Worm (Caenorhabditis elegans): ENCODE results near the gene fat-5.

Gene fat-5

DNA sequence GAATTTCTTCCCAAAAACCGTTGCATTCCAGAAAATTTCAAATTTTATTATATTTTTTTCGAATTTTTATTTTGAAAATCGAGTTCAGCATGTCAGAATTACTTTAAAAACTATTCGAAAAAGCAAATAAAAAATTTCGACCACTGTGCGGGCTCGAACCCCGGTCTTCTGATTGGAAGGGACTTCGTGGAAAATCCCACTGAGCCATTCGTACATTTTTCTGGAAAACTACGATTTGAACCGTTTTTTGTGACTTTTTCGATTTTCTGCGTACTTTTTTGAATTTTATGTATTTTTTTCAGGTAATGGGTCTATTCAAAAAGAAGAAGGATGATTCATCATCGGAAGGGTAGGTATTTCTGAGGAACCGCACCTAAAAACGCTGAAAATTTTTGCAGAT lies 30.8 kb downstream of the fat-5 start, which contains the start of gene pgp-9:
pgp-9 (plus strand) TSS at position 301 of the 400 bp plus-strand sequence.
- TF ChIP-seq sptf-1 (tag; optimal IDR thresholded peaks at IDR 0.05): no peak
- no peak for TF ChIP-seq ham-2 (GFP tag; optimal IDR thresholded peaks at IDR 0.05)
- no peak for TF ChIP-seq sem-2 (GFP tag; optimal IDR thresholded peaks at IDR 0.05)
- no peak for TF ChIP-seq elt-3 (tag; optimal IDR thresholded peaks at IDR 0.05)
- no peak for TF ChIP-seq drap-1 (GFP tag; optimal IDR thresholded peaks at IDR 0.05)
- TF ChIP-seq lin-13 (tag; optimal IDR thresholded peaks at IDR 0.05): no peak
- TF ChIP-seq cnd-1 (tag; optimal IDR thresholded peaks at IDR 0.05): no peak
- no peak for TF ChIP-seq nhr-2 (tag; optimal IDR thresholded peaks at IDR 0.05)
- TF ChIP-seq snpc-4 (tag; optimal IDR thresholded peaks at IDR 0.05): no peak
- TF ChIP-seq ces-1 (GFP tag; optimal IDR thresholded peaks at IDR 0.05): no peak
- TF ChIP-seq flh-1 (GFP tag; optimal IDR thresholded peaks at IDR 0.05): no peak
- no peak for TF ChIP-seq tbx-8 (GFP tag; optimal IDR thresholded peaks at IDR 0.05)

DNA sequence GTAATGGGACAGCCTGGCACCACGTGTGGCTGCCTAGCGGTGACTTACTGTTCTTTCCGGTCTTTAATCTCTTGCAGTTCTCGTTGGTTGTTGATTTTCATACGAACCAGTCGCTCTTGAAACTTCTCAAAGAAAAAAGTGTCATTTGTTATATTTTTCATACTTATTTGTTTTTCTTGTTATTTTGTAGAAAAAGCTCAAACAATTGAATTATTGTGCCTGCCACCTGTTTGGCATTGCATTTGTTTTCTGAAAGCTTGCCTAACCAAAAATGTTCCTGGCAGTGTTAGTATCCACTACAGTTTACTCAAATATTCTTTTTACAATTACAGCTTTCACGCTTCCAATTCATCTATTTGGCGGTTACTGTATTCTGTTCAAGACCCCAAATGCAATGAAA lies 40.3 kb downstream of the fat-5 start, which contains the start of the genes C47A10.16 and srh-283:
C47A10.16 (minus strand) TSS at position 101 of the 400 bp plus-strand sequence.
srh-283 (plus strand) TSS at position 272 of the 400 bp plus-strand sequence.
- TF ChIP-seq nhr-28 (tag; optimal IDR thresholded peaks at IDR 0.05) (no peak), mls-2 (tag; optimal IDR thresholded peaks at IDR 0.05) (no peak), ztf-11 (tag; optimal IDR thresholded peaks at IDR 0.05) (no peak), blmp-1 (tag; optimal IDR thresholded peaks at IDR 0.05) (no peak), lin-13 (tag; optimal IDR thresholded peaks at IDR 0.05) (no peak)

DNA sequence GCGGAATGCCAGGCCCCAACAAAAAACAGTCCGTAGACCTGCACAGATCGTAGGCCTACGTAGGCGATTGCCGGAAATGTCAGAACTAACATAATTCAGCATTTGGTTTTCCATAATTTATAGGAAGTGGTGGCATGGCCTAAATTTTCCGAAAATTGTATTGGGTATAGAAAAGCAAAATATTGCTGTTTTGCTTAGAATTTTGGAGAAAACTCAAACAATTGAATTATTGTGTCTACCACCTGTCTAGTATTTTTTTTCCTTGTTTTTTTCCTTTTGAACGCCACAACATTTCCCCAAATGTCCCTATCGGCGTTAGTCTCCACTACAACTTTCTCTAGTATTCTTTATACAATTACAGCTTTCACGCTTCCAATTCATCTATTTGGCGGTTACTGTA lies 42.4 kb downstream of the fat-5 start, which contains the start of gene srh-284:
srh-284 (plus strand) TSS at position 301 of the 400 bp plus-strand sequence.
- TF ChIP-seq sptf-1 (tag; optimal IDR thresholded peaks at IDR 0.05): no peak
- TF ChIP-seq M03D4.4 (tag; optimal IDR thresholded peaks at IDR 0.05): no peak
- no peak for TF ChIP-seq ceh-43 (GFP tag; optimal IDR thresholded peaks at IDR 0.05)
- TF ChIP-seq unc-39 (tag; optimal IDR thresholded peaks at IDR 0.05): no peak
- no peak for TF ChIP-seq mls-2 (tag; optimal IDR thresholded peaks at IDR 0.05)

DNA sequence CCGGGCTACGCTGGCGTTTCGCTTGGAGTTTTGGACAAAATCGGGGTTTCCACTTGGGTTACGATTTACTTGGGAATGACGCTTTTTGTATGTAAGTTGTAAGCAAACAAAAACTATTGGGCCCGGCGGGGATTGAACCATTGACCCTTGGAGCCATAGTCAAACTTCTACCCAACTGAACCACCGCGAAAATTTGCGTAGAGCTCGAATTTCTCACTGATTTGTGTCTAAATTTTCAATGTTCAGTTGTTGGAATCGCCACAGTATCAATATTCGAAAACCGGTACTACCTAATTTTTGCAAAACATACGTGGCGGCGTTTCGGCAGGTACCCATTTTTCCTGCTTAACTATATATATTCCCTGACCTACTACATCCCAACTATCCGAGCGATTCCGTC lies 43.0 kb downstream of the fat-5 start:
- TF ChIP-seq mep-1 (tag; optimal IDR thresholded peaks at IDR 0.05) (no peak), M03D4.4 (tag; optimal IDR thresholded peaks at IDR 0.05) (no peak), mls-2 (tag; optimal IDR thresholded peaks at IDR 0.05) (no peak)

DNA sequence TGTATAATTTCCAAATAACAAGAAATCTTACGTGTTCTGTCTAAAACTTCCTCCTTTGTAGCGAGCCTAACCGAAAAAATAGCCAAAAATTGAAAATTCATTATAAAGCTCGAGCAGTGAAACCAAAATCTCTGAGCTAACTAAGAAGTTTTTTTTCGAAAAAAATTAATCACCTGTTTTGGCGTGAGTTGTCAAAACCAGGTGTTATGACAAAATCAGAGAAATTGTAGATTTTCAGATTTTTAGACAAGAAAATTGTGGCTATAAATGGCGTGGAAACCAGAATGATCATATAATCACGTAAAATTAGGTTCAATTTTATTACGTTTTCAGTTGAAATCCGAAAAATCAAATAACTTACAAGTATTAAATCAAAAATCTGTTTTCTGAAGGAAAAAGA lies 48.3 kb downstream of the fat-5 start, which contains the start of gene sre-21:
sre-21 (minus strand) TSS at position 101 of the 400 bp plus-strand sequence.
- TF ChIP-seq unc-39 (tag; optimal IDR thresholded peaks at IDR 0.05) (no peak), lin-32 (GFP tag; optimal IDR thresholded peaks at IDR 0.05) (no peak), drap-1 (GFP tag; optimal IDR thresholded peaks at IDR 0.05) (no peak), bed-3 (GFP tag; optimal IDR thresholded peaks at IDR 0.05) (no peak), zip-8 (tag; optimal IDR thresholded peaks at IDR 0.05) (no peak), ces-1 (GFP tag; optimal IDR thresholded peaks at IDR 0.05) (no peak), nhr-76 (tag; optimal IDR thresholded peaks at IDR 0.05) (no peak), unc-120 (tag; optimal IDR thresholded peaks at IDR 0.05; ENCODE audit: poor library complexity, severe bottlenecking) (no peak), ceh-83 (GFP tag; optimal IDR thresholded peaks at IDR 0.05) (no peak), snpc-4 (tag; optimal IDR thresholded peaks at IDR 0.05) (no peak), sem-2 (GFP tag; optimal IDR thresholded peaks at IDR 0.05) (no peak), mab-5 (tag; optimal IDR thresholded peaks at IDR 0.05) (no peak)

Data from whole organism, mixed stage, embryonic.